Fruit fly (Drosophila melanogaster): Measurements from ENCODE around the gene CG12182.
A peak's percentile ranks its signal among the peaks of the same experiment; 100 is the strongest.

The CG12182 gene

DNA sequence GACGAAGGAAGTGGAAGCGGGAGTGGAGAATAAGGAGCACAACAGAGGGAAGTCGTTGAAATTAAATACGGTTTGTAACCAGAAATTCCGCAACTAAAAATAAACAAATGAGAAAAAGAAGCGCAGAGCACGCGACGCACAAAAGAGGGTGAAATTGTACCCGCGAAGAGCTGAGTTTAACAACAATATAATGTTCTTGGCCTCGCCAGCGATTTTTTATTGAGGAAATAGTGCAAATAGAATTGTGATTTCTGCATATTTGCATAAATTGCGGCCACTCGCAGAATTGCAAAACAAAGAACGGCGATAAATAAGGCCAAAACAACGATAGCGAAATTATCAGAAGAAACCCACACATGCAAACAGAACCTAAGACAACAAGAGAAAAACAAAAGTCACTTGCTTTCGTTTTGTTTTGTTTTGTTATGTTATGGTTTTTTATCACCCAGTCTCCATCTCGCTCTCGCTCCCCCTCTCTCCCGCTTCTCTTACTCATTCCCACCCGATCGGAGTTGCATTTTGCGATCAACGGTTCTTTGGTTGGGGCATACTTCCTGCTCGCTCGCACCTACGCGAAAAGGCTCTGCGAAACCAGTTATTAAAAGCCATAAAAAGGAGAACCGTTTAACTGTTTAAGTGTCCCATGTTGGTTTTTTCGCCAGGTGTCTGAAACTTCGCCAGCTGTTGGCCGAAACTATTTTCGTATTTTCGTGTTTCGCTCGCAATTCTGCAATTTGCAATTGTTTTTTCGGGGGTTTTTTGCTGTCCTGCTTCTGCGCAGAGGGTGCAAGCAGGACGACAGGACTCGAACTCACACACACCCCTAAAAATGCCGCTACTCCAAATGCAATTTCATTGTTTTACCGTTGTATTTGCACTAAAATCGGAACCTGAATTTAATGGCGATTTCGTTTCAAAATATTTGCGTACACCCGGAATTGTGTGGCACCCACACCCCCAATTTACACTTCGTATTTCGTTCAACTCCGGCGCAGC lies 46.2 kb downstream of the CG12182 start:
- TF ChIP-seq dac (GFP tag; optimal IDR thresholded peaks at IDR 0.05), result no peak
- peak; percentile 23 for TF ChIP-seq CG11762 (GFP tag; optimal IDR thresholded peaks at IDR 0.05; ENCODE audit: insufficient read depth)
- TF ChIP-seq Lpt (GFP tag; optimal IDR thresholded peaks at IDR 0.05), result peak; percentile 70
- no peak for TF ChIP-seq CG7368 (GFP tag; optimal IDR thresholded peaks at IDR 0.05)
- peak in 1 of 2 experiments; percentile 47 for TF ChIP-seq salr (GFP tag; optimal IDR thresholded peaks at IDR 0.05)
- TF ChIP-seq spab (GFP tag; optimal IDR thresholded peaks at IDR 0.05), result peak; percentile 1
- TF ChIP-seq acj6 (GFP tag; optimal IDR thresholded peaks at IDR 0.05), result no peak
- TF ChIP-seq fkh (GFP tag; optimal IDR thresholded peaks at IDR 0.05), result no peak
- peak; percentile 19 for TF ChIP-seq OdsH (GFP tag; optimal IDR thresholded peaks at IDR 0.05)
- TF ChIP-seq Ets96B (tag; optimal IDR thresholded peaks at IDR 0.05), result peak; percentile 65
- TF ChIP-seq fd85E (GFP tag; optimal IDR thresholded peaks at IDR 0.05), result no peak
- no peak for TF ChIP-seq fd59A (GFP tag; optimal IDR thresholded peaks at IDR 0.05)
- TF ChIP-seq Smox (GFP tag; optimal IDR thresholded peaks at IDR 0.05), result no peak
- no peak for TF ChIP-seq Eip78C (GFP tag)
- no peak for TF ChIP-seq Eip93F (GFP tag; optimal IDR thresholded peaks at IDR 0.05)
- peak; percentile 90 for TF ChIP-seq CG6163 (GFP tag; IDR thresholded peaks at IDR 0.05)
- no peak for TF ChIP-seq topi (GFP tag; optimal IDR thresholded peaks at IDR 0.05)
- TF ChIP-seq Sox102F (GFP tag; optimal IDR thresholded peaks at IDR 0.05), result peak; percentile 48
- peak; percentile 66 for TF ChIP-seq CG3032 (tag; optimal IDR thresholded peaks at IDR 0.05)
- TF ChIP-seq CG6276 (GFP tag; optimal IDR thresholded peaks at IDR 0.05), result no peak
- peak; percentile 55 for TF ChIP-seq Blimp-1 (GFP tag; optimal IDR thresholded peaks at IDR 0.05)
- TF ChIP-seq CG8319 (GFP tag; optimal IDR thresholded peaks at IDR 0.05), result no peak
- no peak for TF ChIP-seq lz (GFP tag; optimal IDR thresholded peaks at IDR 0.05)
- no peak for TF ChIP-seq CG34406 (GFP tag; optimal IDR thresholded peaks at IDR 0.05)
- peak; percentile 9 for TF ChIP-seq Met (GFP tag; optimal IDR thresholded peaks at IDR 0.05)
- TF ChIP-seq dsx (GFP tag; optimal IDR thresholded peaks at IDR 0.05; ENCODE audit: poor library complexity, severe bottlenecking), result peak; percentile 53
- TF ChIP-seq CG6792 (GFP tag; optimal IDR thresholded peaks at IDR 0.05), result no peak
- no peak for TF ChIP-seq Gug (GFP tag; IDR thresholded peaks at IDR 0.05)
- no peak for TF ChIP-seq Hr4 (GFP tag; optimal IDR thresholded peaks at IDR 0.05)
- TF ChIP-seq CG11294 (GFP tag; IDR thresholded peaks at IDR 0.05), result no peak; the same call in 1 of the 2 replicates
- peak; percentile 78 for TF ChIP-seq CG8119 (GFP tag; IDR thresholded peaks at IDR 0.05)
- peak; percentile 7 for TF ChIP-seq Sox14 (GFP tag; optimal IDR thresholded peaks at IDR 0.05)
- no peak for TF ChIP-seq CG4318 (GFP tag; optimal IDR thresholded peaks at IDR 0.05)
- no peak for TF ChIP-seq Sox15 (GFP tag; optimal IDR thresholded peaks at IDR 0.05)
- TF ChIP-seq CG32006 (GFP tag; optimal IDR thresholded peaks at IDR 0.05), result no peak
- no peak for TF ChIP-seq Ets21C (GFP tag; optimal IDR thresholded peaks at IDR 0.05)
- TF ChIP-seq CG8632 (GFP tag; optimal IDR thresholded peaks at IDR 0.05), result no peak
- TF ChIP-seq CG10631 (GFP tag; optimal IDR thresholded peaks at IDR 0.05), result no peak
- peak; percentile 65 for TF ChIP-seq CG1621 (tag; optimal IDR thresholded peaks at IDR 0.05)
- TF ChIP-seq pdm3 (GFP tag; optimal IDR thresholded peaks at IDR 0.05), result no peak
- no peak for TF ChIP-seq svp (GFP tag)
- TF ChIP-seq esn (GFP tag; optimal IDR thresholded peaks at IDR 0.05), result no peak
- TF ChIP-seq net (GFP tag; optimal IDR thresholded peaks at IDR 0.05), result peak; percentile 50
- TF ChIP-seq CG16779 (tag; optimal IDR thresholded peaks at IDR 0.05), result peak; percentile 77
- TF ChIP-seq cyc (GFP tag; optimal IDR thresholded peaks at IDR 0.05), result no peak
- TF ChIP-seq eg (GFP tag; IDR thresholded peaks at IDR 0.05), result peak; percentile 88
- TF ChIP-seq Hr39 (GFP tag; optimal IDR thresholded peaks at IDR 0.05), result no peak
- no peak for TF ChIP-seq Hr38 (GFP tag; optimal IDR thresholded peaks at IDR 0.05)
- no peak for TF ChIP-seq CG3919 (GFP tag; optimal IDR thresholded peaks at IDR 0.05)
- peak; percentile 57 to 71 for TF ChIP-seq ss (GFP tag; optimal IDR thresholded peaks at IDR 0.05)

All from whole organism, prepupa.